Fruit fly (Drosophila melanogaster): ENCODE measurements around the gene Glyp.
A peak's percentile ranks its signal among the peaks of the same experiment; 100 is the strongest.

The Glyp gene

dm6 chr2L:2130157-2130987 is at the start of gene Glyp:
TSS of gene Glyp (plus strand) at chr2L:2130813.
- peak; percentile 99 for TF ChIP-seq noc (tag; optimal IDR thresholded peaks at IDR 0.05)

- no peak for TF ChIP-seq noc (tag; optimal IDR thresholded peaks at IDR 0.05)
Observed at dm6 chr2L:2084349-2084748, 46.3 kb upstream of the Glyp start.

- TF ChIP-seq noc (tag; optimal IDR thresholded peaks at IDR 0.05) = no peak
Observed at dm6 chr2L:2090235-2090634, 40.4 kb upstream of the Glyp start.

dm6 chr2L:2109746-2110145 is 20.9 kb upstream of the Glyp start, which contains the start of gene dpr3:
TSS of gene dpr3 (minus strand) at chr2L:2109878.
- no peak for TF ChIP-seq noc (tag; optimal IDR thresholded peaks at IDR 0.05)

- no peak for TF ChIP-seq noc (tag; optimal IDR thresholded peaks at IDR 0.05)
Observed at dm6 chr2L:2110350-2110888, 20.2 kb upstream of the Glyp start.

- TF ChIP-seq noc (tag; optimal IDR thresholded peaks at IDR 0.05) = no peak
Observed at dm6 chr2L:2129137-2129536, 1.5 kb upstream of the Glyp start, which contains the start of gene CG4259. TSS of gene CG4259 (minus strand) at chr2L:2129237.

dm6 chr2L:2131449-2132109 is 966 bp downstream of the Glyp start:
- no peak for TF ChIP-seq noc (tag; optimal IDR thresholded peaks at IDR 0.05)

dm6 chr2L:2132215-2132614 is 1.6 kb downstream of the Glyp start:
- TF ChIP-seq noc (tag; optimal IDR thresholded peaks at IDR 0.05) = no peak

dm6 chr2L:2133009-2133408 is 2.4 kb downstream of the Glyp start:
- peak; percentile 35 for TF ChIP-seq noc (tag; optimal IDR thresholded peaks at IDR 0.05)

- no peak for TF ChIP-seq noc (tag; optimal IDR thresholded peaks at IDR 0.05)
Observed at dm6 chr2L:2144725-2145656, 14.4 kb downstream of the Glyp start, which contains the start of gene tho2. TSS of gene tho2 (minus strand) at chr2L:2145187.

- TF ChIP-seq noc (tag; optimal IDR thresholded peaks at IDR 0.05) = no peak
Observed at dm6 chr2L:2147208-2147607, 16.6 kb downstream of the Glyp start, which contains the start of the genes CG11723 and Tbcd. TSS of gene CG11723 (minus strand) at chr2L:2147275. TSS of gene Tbcd (plus strand) at chr2L:2147518.

dm6 chr2L:2151544-2152290 is 21.1 kb downstream of the Glyp start, which contains the start of gene AIF:
TSS of gene AIF (plus strand) at chr2L:2151754.
- TF ChIP-seq noc (tag; optimal IDR thresholded peaks at IDR 0.05) = no peak

dm6 chr2L:2155453-2155852 is 24.8 kb downstream of the Glyp start, which contains the start of gene CG15382:
TSS of gene CG15382 (plus strand) at chr2L:2155753.
- no peak for TF ChIP-seq noc (tag; optimal IDR thresholded peaks at IDR 0.05)

Data from whole organism, larva.